Worm (Caenorhabditis elegans): ENCODE measurements around the gene T01B7.9.

T01B7.9 gene

DNA sequence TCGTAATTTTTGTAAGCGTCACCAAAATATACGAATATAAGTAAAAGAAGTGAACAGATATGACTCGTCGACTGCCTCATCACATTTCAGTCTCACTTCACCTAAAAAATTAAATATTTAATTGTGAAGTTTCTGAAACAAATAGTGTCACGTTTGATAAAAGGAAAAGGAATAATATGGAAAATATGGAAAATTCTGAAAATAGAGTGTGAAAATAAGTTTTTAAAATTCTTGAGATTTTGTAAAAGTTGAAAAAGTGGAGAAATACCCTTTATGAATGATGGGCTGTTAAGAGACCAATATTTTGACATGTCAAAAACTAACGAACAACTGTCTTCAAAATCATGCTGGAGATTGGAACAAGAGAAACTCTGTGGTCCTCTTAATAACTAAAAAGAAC is at the start of gene T01B7.9:
Gene T01B7.9, minus strand, starts transcription at position 101 of the 400 bp plus-strand sequence.
- no peak for TF ChIP-seq ztf-29 (GFP tag; IDR thresholded peaks at IDR 0.05)
- no peak for TF ChIP-seq ztf-23 (GFP tag; IDR thresholded peaks at IDR 0.05)
- no peak for TF ChIP-seq tab-1 (GFP tag; IDR thresholded peaks at IDR 0.05)
- no peak for TF ChIP-seq ref-1 (GFP tag; conservative IDR thresholded peaks at IDR 0.05)
- no peak for TF ChIP-seq med-1 (GFP tag; optimal IDR thresholded peaks at IDR 0.05; ENCODE audit: insufficient read depth)
- TF ChIP-seq flt-1 (GFP tag; IDR thresholded peaks at IDR 0.05), result no peak
- no peak for TF ChIP-seq T22C8.4 (GFP tag; IDR thresholded peaks at IDR 0.05)
- TF ChIP-seq cog-1 (tag; optimal IDR thresholded peaks at IDR 0.05), result no peak
- TF ChIP-seq klf-2 (GFP tag; conservative IDR thresholded peaks at IDR 0.05), result no peak

DNA sequence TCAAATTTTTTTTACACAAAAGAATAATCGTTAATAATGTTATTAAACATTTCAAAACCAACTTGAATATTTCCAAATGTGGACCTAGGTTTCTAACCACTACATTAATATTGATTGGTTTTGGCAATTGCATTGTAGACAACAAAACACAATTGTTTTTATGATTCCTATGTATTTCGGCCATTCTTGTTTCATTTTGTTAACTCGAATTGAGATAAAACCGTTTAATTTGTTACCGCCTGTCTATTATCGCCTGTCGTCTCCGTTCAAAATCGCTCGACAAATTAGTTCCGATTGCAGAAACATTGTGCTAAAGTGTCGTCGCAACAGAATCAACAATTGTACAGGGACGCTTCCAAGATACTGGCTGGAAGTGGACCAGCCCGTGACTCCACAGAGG is 44.1 kb upstream of the T01B7.9 start, which contains the start of gene let-19:
Gene let-19, plus strand, starts transcription at position 301 of the 400 bp plus-strand sequence.
- TF ChIP-seq ztf-29 (GFP tag; IDR thresholded peaks at IDR 0.05), result no peak
- no peak for TF ChIP-seq flt-1 (GFP tag; IDR thresholded peaks at IDR 0.05)
- no peak for TF ChIP-seq ref-1 (GFP tag; conservative IDR thresholded peaks at IDR 0.05)
- no peak for TF ChIP-seq T22C8.4 (GFP tag; IDR thresholded peaks at IDR 0.05)
- no peak for TF ChIP-seq klf-2 (GFP tag; conservative IDR thresholded peaks at IDR 0.05)
- no peak for TF ChIP-seq ztf-23 (GFP tag; IDR thresholded peaks at IDR 0.05)
- no peak for TF ChIP-seq cog-1 (tag; optimal IDR thresholded peaks at IDR 0.05)
- no peak for TF ChIP-seq tab-1 (GFP tag; IDR thresholded peaks at IDR 0.05)

DNA sequence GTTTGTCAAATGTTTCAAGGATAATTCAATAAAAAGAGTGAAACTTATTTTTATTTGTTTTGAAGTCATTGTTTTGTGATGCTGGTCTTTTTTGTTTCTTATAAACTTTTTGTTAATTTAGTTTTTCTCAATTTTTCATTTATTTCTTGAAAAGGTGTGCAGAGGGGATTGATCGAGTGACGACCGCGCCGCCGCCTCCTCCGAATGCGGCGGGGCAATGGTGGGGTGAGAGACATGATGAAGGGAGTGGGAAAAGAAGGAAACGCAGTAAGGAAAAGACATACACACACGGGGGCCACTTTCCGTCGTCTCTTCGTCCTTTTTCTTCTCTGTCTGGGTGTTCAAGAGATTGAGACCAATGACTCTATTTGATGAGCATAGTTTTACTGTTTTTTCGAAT is 42.8 kb upstream of the T01B7.9 start:
- TF ChIP-seq ztf-23 (GFP tag; IDR thresholded peaks at IDR 0.05) (0 out of 2 replicates have a peak, but pooled peaks have one; percentile 40), flt-1 (GFP tag; IDR thresholded peaks at IDR 0.05) (no peak)

DNA sequence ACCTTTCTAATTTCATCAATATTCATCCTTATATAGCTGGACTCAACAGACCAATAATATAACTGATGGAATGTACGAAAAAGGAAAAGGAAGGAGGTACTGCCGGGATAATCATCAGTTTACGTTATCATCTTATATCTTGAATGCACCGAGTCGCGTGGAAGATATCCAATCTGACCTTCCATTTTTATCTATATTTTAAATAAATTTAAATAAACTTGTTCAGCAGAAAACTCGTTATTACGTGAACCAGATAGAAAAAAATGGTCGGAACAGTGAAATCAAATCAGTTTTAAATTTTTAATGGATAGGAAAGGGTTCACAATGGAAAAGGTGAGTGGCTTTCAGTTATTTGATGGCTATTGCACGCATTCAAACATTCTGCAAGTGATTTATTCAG is 40.3 kb upstream of the T01B7.9 start, which contains the start of gene pah-1:
Gene pah-1, minus strand, starts transcription at position 101 of the 400 bp plus-strand sequence.
- TF ChIP-seq ref-1 (GFP tag; conservative IDR thresholded peaks at IDR 0.05), result no peak
- no peak for TF ChIP-seq ztf-29 (GFP tag; IDR thresholded peaks at IDR 0.05)
- TF ChIP-seq flt-1 (GFP tag; IDR thresholded peaks at IDR 0.05), result no peak
- no peak for TF ChIP-seq ztf-23 (GFP tag; IDR thresholded peaks at IDR 0.05)
- no peak for TF ChIP-seq klf-2 (GFP tag; conservative IDR thresholded peaks at IDR 0.05)
- no peak for TF ChIP-seq T22C8.4 (GFP tag; IDR thresholded peaks at IDR 0.05)
- no peak for TF ChIP-seq tab-1 (GFP tag; IDR thresholded peaks at IDR 0.05)
- no peak for TF ChIP-seq cog-1 (tag; optimal IDR thresholded peaks at IDR 0.05)
- no peak for TF ChIP-seq med-1 (GFP tag; optimal IDR thresholded peaks at IDR 0.05; ENCODE audit: insufficient read depth)

DNA sequence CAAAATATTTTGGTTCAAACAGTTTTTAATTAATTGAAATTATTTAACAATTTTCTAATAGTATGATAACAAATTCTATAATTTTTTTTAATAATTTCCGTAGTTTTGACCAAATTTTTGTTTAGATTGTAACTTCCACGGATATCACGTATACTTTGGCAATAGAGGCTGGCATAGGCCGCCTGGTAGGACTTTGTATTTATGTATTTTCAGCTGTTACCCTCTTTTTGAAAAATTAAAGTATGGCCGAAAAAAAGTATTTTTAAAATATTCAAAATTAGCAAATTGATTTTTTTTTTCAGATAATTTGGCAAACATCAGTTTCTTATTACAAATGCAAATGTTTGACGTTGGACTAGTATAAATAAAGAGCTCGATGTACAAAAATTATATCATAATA is 39.9 kb upstream of the T01B7.9 start, which contains the start of the genes nsph-1.1 and K08F8.15:
Gene nsph-1.1, plus strand, starts transcription at position 301 of the 400 bp plus-strand sequence.
Gene K08F8.15, plus strand, starts transcription at position 335 of the 400 bp plus-strand sequence.
- TF ChIP-seq flt-1 (GFP tag; IDR thresholded peaks at IDR 0.05) (no peak), ztf-23 (GFP tag; IDR thresholded peaks at IDR 0.05) (no peak), med-1 (GFP tag; optimal IDR thresholded peaks at IDR 0.05; ENCODE audit: insufficient read depth) (no peak)

DNA sequence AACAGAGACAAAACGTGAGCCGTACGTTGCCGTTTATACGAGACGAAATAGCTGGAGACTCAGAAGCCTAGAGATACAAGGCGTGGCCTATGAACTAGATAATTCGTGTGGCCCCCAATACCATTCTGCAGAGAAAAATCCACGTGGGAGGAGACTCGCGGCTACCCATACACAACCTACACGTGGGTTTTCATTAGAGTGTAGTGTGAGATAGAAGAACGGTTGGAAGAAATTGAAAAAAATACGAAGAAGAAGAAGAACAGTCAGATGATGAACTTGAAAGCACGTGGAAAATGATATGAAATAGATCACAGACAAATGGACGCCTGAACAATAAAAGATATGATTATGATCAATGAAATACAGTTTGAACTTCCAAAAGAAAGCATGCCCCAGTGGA is 38.5 kb upstream of the T01B7.9 start:
- TF ChIP-seq ztf-23 (GFP tag; IDR thresholded peaks at IDR 0.05), result no peak
- TF ChIP-seq cog-1 (tag; optimal IDR thresholded peaks at IDR 0.05), result no peak
- no peak for TF ChIP-seq tab-1 (GFP tag; IDR thresholded peaks at IDR 0.05)
- no peak for TF ChIP-seq klf-2 (GFP tag; conservative IDR thresholded peaks at IDR 0.05)

DNA sequence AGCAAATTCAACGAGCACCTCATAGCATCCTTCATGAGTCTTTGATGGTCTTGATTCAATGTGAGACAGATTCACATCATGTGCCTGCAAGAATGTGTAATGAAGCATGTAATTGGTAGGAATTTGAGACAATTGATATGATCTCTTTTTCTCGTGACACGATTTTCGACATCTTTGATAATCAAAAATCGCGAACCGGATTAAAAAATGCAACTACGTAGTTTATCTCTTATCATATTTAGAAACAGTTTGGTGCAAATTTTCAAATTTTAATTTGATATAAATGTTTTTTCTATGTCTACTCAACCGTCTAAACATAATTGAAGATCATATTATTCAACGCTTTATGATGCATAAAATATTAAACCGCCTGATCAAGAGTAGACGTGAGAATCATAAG is 37.7 kb upstream of the T01B7.9 start:
- TF ChIP-seq ztf-23 (GFP tag; IDR thresholded peaks at IDR 0.05) (no peak), med-1 (GFP tag; optimal IDR thresholded peaks at IDR 0.05; ENCODE audit: insufficient read depth) (no peak), cog-1 (tag; optimal IDR thresholded peaks at IDR 0.05) (no peak)

DNA sequence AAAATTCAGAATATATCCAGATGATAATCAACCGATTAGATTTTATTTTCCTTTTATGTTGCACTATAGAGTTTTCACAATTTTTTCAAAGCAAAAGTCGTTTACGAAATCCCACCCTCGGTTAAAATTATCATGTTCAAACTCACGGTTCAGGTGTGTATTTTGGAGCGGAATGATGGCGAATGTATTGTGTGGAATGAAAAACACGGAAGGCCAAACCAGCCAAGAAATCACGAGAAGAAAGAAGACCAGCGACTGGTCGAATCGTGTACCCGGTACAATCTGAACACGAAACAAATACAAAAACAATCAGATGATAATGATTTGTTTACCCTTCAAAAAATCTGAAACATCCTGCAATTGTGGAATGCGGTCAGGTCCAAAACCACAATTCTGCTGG is 36.8 kb upstream of the T01B7.9 start:
- TF ChIP-seq T22C8.4 (GFP tag; IDR thresholded peaks at IDR 0.05) (no peak), med-1 (GFP tag; optimal IDR thresholded peaks at IDR 0.05; ENCODE audit: insufficient read depth) (no peak), tab-1 (GFP tag; IDR thresholded peaks at IDR 0.05) (no peak), cog-1 (tag; optimal IDR thresholded peaks at IDR 0.05) (no peak), ztf-29 (GFP tag; IDR thresholded peaks at IDR 0.05) (no peak), flt-1 (GFP tag; IDR thresholded peaks at IDR 0.05) (no peak), klf-2 (GFP tag; conservative IDR thresholded peaks at IDR 0.05) (no peak), ref-1 (GFP tag; conservative IDR thresholded peaks at IDR 0.05) (no peak), ztf-23 (GFP tag; IDR thresholded peaks at IDR 0.05) (no peak)

DNA sequence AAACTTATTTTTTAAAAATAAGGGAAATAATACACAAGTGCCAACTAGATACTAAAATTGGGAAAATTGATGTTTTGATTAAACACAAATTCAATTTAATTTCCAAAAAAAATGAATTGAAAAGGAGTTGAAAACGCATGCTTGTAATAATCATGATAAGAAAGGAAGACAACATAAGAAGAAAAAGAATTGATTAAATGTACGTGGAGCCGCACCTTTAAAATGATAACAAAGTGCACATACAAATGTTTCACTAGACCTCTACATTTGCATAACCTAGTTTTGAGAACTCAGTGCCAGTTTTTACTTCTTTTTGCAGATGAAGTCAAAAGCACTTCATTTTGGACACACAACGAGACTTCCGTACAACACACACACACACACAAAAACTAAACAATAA is 35.1 kb upstream of the T01B7.9 start:
- no peak for TF ChIP-seq ztf-29 (GFP tag; IDR thresholded peaks at IDR 0.05)
- no peak for TF ChIP-seq klf-2 (GFP tag; conservative IDR thresholded peaks at IDR 0.05)
- TF ChIP-seq ref-1 (GFP tag; conservative IDR thresholded peaks at IDR 0.05), result no peak
- no peak for TF ChIP-seq T22C8.4 (GFP tag; IDR thresholded peaks at IDR 0.05)
- no peak for TF ChIP-seq flt-1 (GFP tag; IDR thresholded peaks at IDR 0.05)
- no peak for TF ChIP-seq med-1 (GFP tag; optimal IDR thresholded peaks at IDR 0.05; ENCODE audit: insufficient read depth)
- TF ChIP-seq tab-1 (GFP tag; IDR thresholded peaks at IDR 0.05), result no peak
- no peak for TF ChIP-seq cog-1 (tag; optimal IDR thresholded peaks at IDR 0.05)
- TF ChIP-seq ztf-23 (GFP tag; IDR thresholded peaks at IDR 0.05), result no peak

DNA sequence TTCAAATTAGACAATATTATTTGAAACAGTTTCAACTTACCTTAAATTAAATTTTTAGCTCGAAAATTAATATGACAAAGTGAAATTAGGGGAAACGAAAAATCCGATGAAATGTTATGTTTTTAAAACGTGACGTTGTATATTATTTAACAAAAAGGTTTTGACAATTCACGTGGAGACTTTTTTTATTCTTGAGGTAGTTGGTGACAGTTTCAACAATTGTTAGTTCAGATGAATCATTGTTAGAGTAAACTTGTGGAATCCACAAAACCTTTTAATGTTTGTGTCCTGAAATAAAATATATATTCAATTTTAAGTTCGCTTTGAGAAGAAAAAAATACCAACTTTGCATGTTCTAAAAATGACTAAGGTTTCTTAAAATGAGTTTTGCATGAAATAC is 32.9 kb upstream of the T01B7.9 start, which contains the start of gene fut-1:
Gene fut-1, minus strand, starts transcription at position 101 of the 400 bp plus-strand sequence.
- TF ChIP-seq med-1 (GFP tag; optimal IDR thresholded peaks at IDR 0.05; ENCODE audit: insufficient read depth) (no peak), klf-2 (GFP tag; conservative IDR thresholded peaks at IDR 0.05) (no peak), cog-1 (tag; optimal IDR thresholded peaks at IDR 0.05) (no peak), flt-1 (GFP tag; IDR thresholded peaks at IDR 0.05) (no peak), ztf-23 (GFP tag; IDR thresholded peaks at IDR 0.05) (no peak), tab-1 (GFP tag; IDR thresholded peaks at IDR 0.05) (no peak), ztf-29 (GFP tag; IDR thresholded peaks at IDR 0.05) (no peak), ref-1 (GFP tag; conservative IDR thresholded peaks at IDR 0.05) (no peak), T22C8.4 (GFP tag; IDR thresholded peaks at IDR 0.05) (no peak)

Measured in whole organism, midembryonic.